Worm (Caenorhabditis elegans) whole organism, mixed stage, embryonic: Measurements from ENCODE around the gene T14G8.6.

Source experiments
- M03D4.4 ChIP-seq: sonication (generic microtip); optimal IDR thresholded peaks from 2 replicates; lab custom pipeline; 2017; ENCODE audit warnings: mild to moderate bottlenecking, missing genetic modification characterization, missing compliant biosample characterization
- ceh-83 ChIP-seq: fragments of 200-800 bp; sonication (Bioruptor generic); optimal IDR thresholded peaks from 2 replicates; lab custom pipeline; 2018; ENCODE audit warnings: mild to moderate bottlenecking, missing genetic modification characterization, missing compliant biosample characterization
- ces-1 ChIP-seq: fragments of 150-350 bp; optimal IDR thresholded peaks from 2 replicates; lab custom pipeline; 2014; ENCODE audit warnings: missing biosample characterization, missing genetic modification reagents, missing genetic modification characterization
- elt-1 ChIP-seq: sonication (generic microtip); optimal IDR thresholded peaks from 2 replicates; lab custom pipeline; 2017; ENCODE audit warnings: missing genetic modification characterization, mild to moderate bottlenecking, missing compliant biosample characterization, antibody characterized with exemption, moderate library complexity, borderline replicate concordance; ENCODE audit not compliant: insufficient read depth
- ham-2 ChIP-seq: fragments of 200-800 bp; sonication (Bioruptor generic); optimal IDR thresholded peaks from 2 replicates; lab custom pipeline; 2018; ENCODE audit warnings: mild to moderate bottlenecking, missing genetic modification characterization, missing compliant biosample characterization
- hlh-1 ChIP-seq: fragments of 150-350 bp; optimal IDR thresholded peaks from 2 replicates; lab custom pipeline; 2014; ENCODE audit warnings: missing biosample characterization, missing genetic modification reagents, missing genetic modification characterization
- lin-32 ChIP-seq: fragments of 200-800 bp; sonication (Bioruptor generic); optimal IDR thresholded peaks from 2 replicates; lab custom pipeline; 2018; ENCODE audit warnings: mild to moderate bottlenecking, missing genetic modification characterization, missing compliant biosample characterization
- lsy-2 ChIP-seq: fragments of 150-350 bp; optimal IDR thresholded peaks from 2 replicates; lab custom pipeline; 2014; ENCODE audit warnings: missing biosample characterization, missing genetic modification characterization
- mab-5 ChIP-seq: fragments of 150-350 bp; optimal IDR thresholded peaks from 2 replicates; lab custom pipeline; 2014; ENCODE audit warnings: missing biosample characterization, missing genetic modification characterization
- mls-2 ChIP-seq: sonication (generic microtip); optimal IDR thresholded peaks from 2 replicates; lab custom pipeline; 2016; ENCODE audit warnings: mild to moderate bottlenecking, missing genetic modification characterization, moderate library complexity, missing compliant biosample characterization
- nhr-12 ChIP-seq: fragments of 150-350 bp; optimal IDR thresholded peaks from 2 replicates; lab custom pipeline; 2014; ENCODE audit warnings: missing biosample characterization, missing genetic modification characterization
- nhr-2 ChIP-seq: fragments of 150-350 bp; optimal IDR thresholded peaks from 2 replicates; lab custom pipeline; 2014; ENCODE audit warnings: missing biosample characterization, missing genetic modification characterization
- sem-2 ChIP-seq: fragments of 200-800 bp; sonication (Bioruptor generic); optimal IDR thresholded peaks from 2 replicates; lab custom pipeline; 2018; ENCODE audit warnings: mild to moderate bottlenecking, missing genetic modification characterization, missing compliant biosample characterization
- sptf-1 ChIP-seq: sonication (generic microtip); optimal IDR thresholded peaks from 2 replicates; lab custom pipeline; 2017; ENCODE audit warnings: mild to moderate bottlenecking, missing genetic modification characterization, moderate library complexity, missing compliant biosample characterization
- tbx-8 ChIP-seq: fragments of 200-800 bp; sonication (Bioruptor generic); optimal IDR thresholded peaks from 2 replicates; lab custom pipeline; 2018; ENCODE audit warnings: mild to moderate bottlenecking, missing genetic modification characterization, moderate library complexity, missing compliant biosample characterization
- unc-120 ChIP-seq: sonication (generic microtip); optimal IDR thresholded peaks from 2 replicates; lab custom pipeline; 2017; ENCODE audit warnings: missing genetic modification characterization, missing compliant biosample characterization; ENCODE audit not compliant: poor library complexity, severe bottlenecking
- unc-39 ChIP-seq: fragments of 150-350 bp; optimal IDR thresholded peaks from 2 replicates; lab custom pipeline; 2014; ENCODE audit warnings: missing biosample characterization, missing genetic modification characterization
- zip-8 ChIP-seq: fragments of 150-350 bp; optimal IDR thresholded peaks from 2 replicates; lab custom pipeline; 2014; ENCODE audit warnings: missing biosample characterization, missing genetic modification characterization

Gene T14G8.6

DNA sequence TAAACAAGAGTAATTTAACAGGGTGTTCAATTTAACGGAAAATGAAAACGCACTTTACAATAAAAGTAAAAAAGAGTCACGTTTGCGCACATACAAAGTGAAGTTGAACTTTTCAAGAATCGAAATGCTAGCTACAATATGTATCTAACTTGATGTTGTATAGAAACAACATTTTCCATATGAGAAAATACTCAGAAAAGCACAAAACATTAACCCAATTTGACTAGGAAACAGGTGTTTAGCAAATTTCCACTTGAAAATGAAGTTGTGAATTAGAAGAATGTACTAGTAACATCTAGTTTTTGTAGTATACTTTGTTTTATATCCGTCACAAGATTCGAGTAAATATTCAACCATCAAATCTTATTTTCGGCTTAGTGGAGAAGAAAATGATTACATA, 22.2 kb upstream of the T14G8.6 start, which contains the start of gene gpc-1:
TSS of gene gpc-1 (minus strand) at position 117 of the 400 bp plus-strand sequence.
- TF ChIP-seq unc-39 (tag; lab: Kevin White, UChicago) (no peak), mab-5 (tag; lab: Kevin White, UChicago) (no peak), ces-1 (peak; percentile 26), ceh-83 (GFP tag; lab: Kevin White, UChicago) (no peak)

DNA sequence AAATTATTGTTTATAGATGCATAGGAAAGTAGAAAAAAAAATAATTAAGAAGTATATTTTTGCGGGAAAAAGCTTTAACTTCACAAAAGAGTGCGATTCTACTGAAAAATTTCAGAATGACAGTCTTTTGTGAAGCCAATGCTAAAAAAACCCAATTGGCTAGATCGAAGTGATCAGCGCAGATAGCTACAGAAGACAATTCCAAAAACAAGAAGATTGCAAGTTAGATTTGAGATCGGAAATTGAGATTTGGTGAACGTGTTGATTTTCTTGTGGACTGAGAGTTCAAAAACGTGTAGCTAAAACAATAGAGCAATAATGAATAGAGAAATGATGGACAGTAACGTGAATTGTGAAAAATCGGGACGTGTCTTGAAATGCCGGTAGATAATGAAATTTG, 18.5 kb upstream of the T14G8.6 start:
- TF ChIP-seq elt-1 (tag; lab: Kevin White, UChicago) (peak; percentile 35), tbx-8 (GFP tag; lab: Kevin White, UChicago) (no peak)

DNA sequence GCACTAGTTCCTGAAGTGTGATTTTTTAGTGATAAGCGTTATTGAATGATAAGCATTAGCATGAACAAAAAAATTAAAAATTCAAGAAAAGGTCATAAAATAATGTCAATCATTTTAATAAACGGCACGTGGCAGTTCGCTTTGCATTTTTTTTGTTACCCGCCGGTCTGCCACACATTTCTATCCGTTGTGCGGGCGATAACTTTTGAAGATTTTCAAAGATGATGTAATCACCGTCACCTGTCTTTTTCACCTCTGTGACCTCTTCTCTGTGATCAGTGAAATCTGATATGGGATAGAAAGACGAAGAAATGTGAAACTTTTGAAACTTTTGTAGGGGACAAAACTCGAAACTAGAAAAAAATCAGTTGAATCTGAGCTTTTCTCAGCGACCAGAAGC, 15.3 kb upstream of the T14G8.6 start:
- TF ChIP-seq hlh-1 (tag; lab: Kevin White, UChicago): peak; percentile 71
- no peak for TF ChIP-seq nhr-2 (tag; lab: Kevin White, UChicago)

DNA sequence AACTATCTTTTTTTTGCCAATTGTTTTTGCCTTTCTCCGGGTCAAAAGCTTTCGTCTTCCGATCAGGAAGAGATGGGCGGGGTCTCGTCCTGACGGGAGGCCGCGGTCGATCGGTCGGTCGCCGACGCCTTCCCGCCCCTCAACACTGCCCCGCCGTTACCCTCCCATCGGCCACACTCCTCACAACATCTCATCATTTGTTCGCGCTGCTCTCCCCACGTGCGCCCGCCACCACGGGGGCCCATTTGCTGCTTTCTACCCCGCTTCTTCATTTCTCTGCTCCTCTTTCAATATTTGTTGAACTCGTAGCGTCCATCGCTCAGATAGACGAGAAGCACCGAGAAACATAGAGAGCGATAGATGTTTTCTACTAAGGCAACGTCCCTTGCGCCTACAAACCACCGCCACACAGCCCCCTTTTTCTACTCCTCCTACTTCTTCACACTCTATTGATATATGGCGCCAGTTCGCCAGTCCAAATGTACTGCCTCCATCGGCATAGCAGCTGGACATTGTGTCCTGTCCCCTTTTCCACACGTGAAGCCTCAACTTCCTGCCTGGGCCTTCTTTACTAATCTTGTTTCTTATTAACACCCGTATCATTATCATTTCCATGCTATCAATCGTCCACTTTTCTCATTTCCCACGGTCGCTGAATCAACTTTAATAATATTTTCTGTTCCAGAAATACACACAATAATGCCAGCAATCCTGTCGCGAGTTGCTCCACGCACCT, 14.3 kb upstream of the T14G8.6 start, which contains the start of gene bcat-1:
TSS of gene bcat-1 (plus strand) at position 686 of the 736 bp plus-strand sequence.
- TF ChIP-seq ham-2 (GFP tag; lab: Kevin White, UChicago): peak; percentile 2
- no peak for TF ChIP-seq M03D4.4 (tag; lab: Kevin White, UChicago)
- TF ChIP-seq lin-32 (GFP tag; lab: Kevin White, UChicago): no peak
- no peak for TF ChIP-seq elt-1 (tag; lab: Kevin White, UChicago)
- no peak for TF ChIP-seq ceh-83 (GFP tag; lab: Kevin White, UChicago)
- no peak for TF ChIP-seq nhr-12 (tag; lab: Kevin White, UChicago)
- TF ChIP-seq unc-39 (tag; lab: Kevin White, UChicago): no peak
- no peak for TF ChIP-seq tbx-8 (GFP tag; lab: Kevin White, UChicago)
- peak; percentile 52 for TF ChIP-seq sptf-1
- TF ChIP-seq zip-8 (tag; lab: Kevin White, UChicago): no peak
- TF ChIP-seq unc-120 (tag; lab: Kevin White, UChicago): peak; percentile 43

DNA sequence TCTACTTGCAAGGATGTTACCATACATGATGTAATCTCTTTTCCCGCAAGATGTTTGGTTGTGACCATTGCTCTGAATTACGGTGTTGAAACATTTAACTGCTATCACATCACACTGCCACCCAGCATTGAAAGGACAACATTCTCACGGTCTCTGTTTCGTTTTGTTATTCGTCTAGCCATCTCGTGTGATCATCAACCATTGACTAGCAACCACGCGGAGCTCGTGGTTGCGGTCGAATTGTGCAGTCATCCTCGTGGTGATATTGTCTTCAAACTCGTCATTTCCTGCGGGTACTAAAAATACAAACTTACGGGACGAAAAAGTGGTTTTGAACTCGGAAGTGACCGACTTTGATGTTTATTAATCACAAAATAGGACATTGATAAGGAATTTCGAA, 13.0 kb upstream of the T14G8.6 start:
- TF ChIP-seq lsy-2 (tag; lab: Kevin White, UChicago) (no peak), zip-8 (tag; lab: Kevin White, UChicago) (no peak), unc-120 (tag; lab: Kevin White, UChicago) (no peak), lin-32 (GFP tag; lab: Kevin White, UChicago) (no peak), hlh-1 (tag; lab: Kevin White, UChicago) (no peak)

DNA sequence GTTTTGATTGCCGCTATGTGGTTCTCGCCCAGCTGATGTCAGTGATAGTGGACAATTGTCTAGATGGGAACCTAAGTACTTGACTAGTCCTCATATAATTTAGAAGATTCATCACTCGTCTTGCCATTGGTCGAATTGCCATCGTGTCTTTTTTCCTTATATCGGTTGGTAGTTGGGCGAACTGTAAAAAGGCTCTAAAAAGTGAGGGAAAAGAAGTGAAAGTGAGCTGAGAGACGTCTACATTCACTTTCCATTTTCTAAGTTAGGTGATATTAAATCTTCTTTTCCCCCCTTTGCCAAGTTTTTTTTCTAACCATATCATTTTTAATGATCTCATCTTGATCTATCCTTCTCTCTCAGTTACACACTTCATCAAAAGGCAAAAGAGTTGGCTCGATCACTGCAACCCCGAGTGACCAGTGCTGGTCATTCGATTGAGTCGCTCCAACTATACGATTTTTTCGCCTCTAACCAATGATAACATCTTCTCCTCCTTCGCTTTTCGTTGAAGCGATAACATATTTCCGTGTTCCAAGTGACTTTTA, 12.2 kb upstream of the T14G8.6 start:
- no peak for TF ChIP-seq zip-8 (tag; lab: Kevin White, UChicago)
- peak; percentile 65 for TF ChIP-seq elt-1 (tag; lab: Kevin White, UChicago)

DNA sequence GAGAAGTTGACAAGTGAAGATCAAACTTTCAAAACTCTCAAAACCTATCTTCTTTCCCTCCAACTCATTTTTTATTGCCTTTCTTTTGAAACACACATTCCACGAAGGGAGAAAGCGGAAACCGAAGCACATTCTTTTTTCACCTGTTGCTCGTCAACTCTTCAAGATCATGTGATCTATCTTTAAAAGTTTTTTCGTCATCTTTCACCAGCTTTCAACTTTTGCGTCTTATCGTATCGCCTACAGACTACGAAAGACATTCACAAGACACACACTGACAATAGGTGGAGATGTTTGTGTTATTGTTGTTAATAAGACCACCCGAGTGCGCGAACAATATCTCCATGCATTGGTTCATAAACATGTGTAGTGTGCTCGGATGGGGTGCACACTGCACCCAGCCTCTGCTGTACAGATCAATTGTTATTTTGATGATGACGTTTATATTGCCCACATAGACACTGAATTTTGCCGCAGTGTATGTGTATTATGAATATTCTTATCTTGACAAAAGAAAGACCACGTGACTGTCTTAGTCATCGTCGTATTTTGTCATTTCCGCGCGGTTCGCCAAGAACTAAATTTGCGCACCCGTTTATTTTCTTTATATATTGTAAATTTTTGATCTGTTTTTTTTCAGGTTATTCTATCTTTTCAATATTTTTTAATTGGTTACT, 11.2 kb upstream of the T14G8.6 start:
- TF ChIP-seq mls-2 (tag; lab: Kevin White, UChicago) (no peak), zip-8 (tag; lab: Kevin White, UChicago) (no peak), sem-2 (GFP tag; lab: Kevin White, UChicago) (no peak), elt-1 (tag; lab: Kevin White, UChicago) (no peak), ham-2 (GFP tag; lab: Kevin White, UChicago) (no peak), lin-32 (GFP tag; lab: Kevin White, UChicago) (no peak)
